Worm (Caenorhabditis elegans) whole organism, L4 larva: Measurements from ENCODE around the gene fbxa-95.

Experiments
- ceh-20 ChIP-seq: fragments of 200-800 bp; sonication (Bioruptor generic); IDR thresholded peaks from 2 replicates; pipeline ENCODE4 v1.3.6; 2022; ENCODE audit warnings: missing genetic modification reagents, missing genetic modification characterization, missing compliant biosample characterization
- dmd-8 ChIP-seq: fragments of 200-800 bp; sonication (Bioruptor generic); IDR thresholded peaks from 2 replicates; pipeline ENCODE4 v1.3.6; 2022; ENCODE audit warnings: missing genetic modification characterization, missing compliant biosample characterization
- fkh-10 ChIP-seq: fragments of 150-350 bp; optimal IDR thresholded peaks from 2 replicates; lab custom pipeline; 2014; ENCODE audit warnings: missing biosample characterization, missing genetic modification reagents, missing genetic modification characterization
- lin-15B ChIP-seq: fragments of 150-350 bp; sonication (generic microtip); optimal IDR thresholded peaks from 3 replicates; lab custom pipeline; 2014; ENCODE audit warnings: missing biosample characterization, missing genetic modification characterization
- lir-3 ChIP-seq: sonication (generic microtip); optimal IDR thresholded peaks from 2 replicates; lab custom pipeline; 2016; ENCODE audit warnings: mild to moderate bottlenecking, missing genetic modification characterization, missing compliant biosample characterization
- lsy-2 ChIP-seq, 2 experiments: fragments of 150-350 bp in 1 of 2; sonication (generic microtip) in 1 of 2; optimal IDR thresholded peaks; 2 replicates each; lab custom pipeline; 2014 to 2017; ENCODE audit warnings: missing biosample characterization in 2 of 2, missing genetic modification characterization in 2 of 2
- mxl-2 ChIP-seq: fragments of 200-800 bp; sonication (Bioruptor generic); conservative IDR thresholded peaks from 2 replicates; pipeline ENCODE4 v1.3.6; 2022; ENCODE audit warnings: missing genetic modification reagents, missing genetic modification characterization, missing compliant biosample characterization
- nhr-237 ChIP-seq: sonication (generic microtip); optimal IDR thresholded peaks from 2 replicates; lab custom pipeline; 2017; ENCODE audit warnings: missing biosample characterization, missing genetic modification characterization
- nhr-6 ChIP-seq: fragments of 150-350 bp; optimal IDR thresholded peaks from 2 replicates; lab custom pipeline; 2014; ENCODE audit warnings: missing biosample characterization, missing genetic modification characterization
- saeg-2 ChIP-seq: fragments of 200-800 bp; sonication (Bioruptor generic); IDR thresholded peaks from 2 replicates; pipeline ENCODE4 v1.3.6; 2022; ENCODE audit warnings: missing genetic modification reagents, missing genetic modification characterization, missing compliant biosample characterization
- zag-1 ChIP-seq: fragments of 150-350 bp; optimal IDR thresholded peaks from 2 replicates; lab custom pipeline; 2014; ENCODE audit warnings: missing biosample characterization, missing genetic modification characterization
- ztf-7 ChIP-seq: fragments of 150-350 bp; optimal IDR thresholded peaks from 2 replicates; lab custom pipeline; 2014; ENCODE audit warnings: missing biosample characterization, missing genetic modification characterization

- no peak for TF ChIP-seq dmd-8 (GFP tag; lab: Robert Waterston, UW)
- no peak for TF ChIP-seq ztf-7 (tag; lab: Kevin White, UChicago)
- no peak for TF ChIP-seq saeg-2 (GFP tag; lab: Robert Waterston, UW)
- no peak for TF ChIP-seq mxl-2
- no peak for TF ChIP-seq zag-1
- no peak for TF ChIP-seq nhr-6 (tag; lab: Kevin White, UChicago)
- TF ChIP-seq ceh-20 (GFP tag; lab: Robert Waterston, UW): no peak
- TF ChIP-seq fkh-10 (GFP tag; lab: Kevin White, UChicago): no peak
- TF ChIP-seq lir-3 (tag; lab: Kevin White, UChicago): no peak
- TF ChIP-seq lin-15B (tag; lab: Kevin White, UChicago): no peak
- TF ChIP-seq lsy-2 (tag; optimal IDR thresholded peaks at IDR 0.05; lab: Kevin White, UChicago): no peak
- TF ChIP-seq nhr-237: no peak
Measured at ce11 chrV:15562541-15562940, 8.7 kb upstream of the fbxa-95 start.
